Fruit fly (Drosophila melanogaster) whole organism, adult: Measurements from ENCODE around the gene stg1.

Experiments
- CG1620 ChIP-seq: fragments of 200-800 bp; sonication (Bioruptor generic); optimal IDR thresholded peaks from 2 replicates; lab custom pipeline; 2016; ENCODE audit warnings: missing biosample characterization, missing genetic modification characterization
- Hr96 ChIP-seq: fragments of 200-800 bp; sonication (Bioruptor generic); optimal IDR thresholded peaks from 2 replicates; lab custom pipeline; 2016; ENCODE audit warnings: missing biosample characterization, missing genetic modification characterization
- tj ChIP-seq: fragments of 200-800 bp; sonication (Bioruptor generic); optimal IDR thresholded peaks from 3 replicates; lab custom pipeline; 2017; ENCODE audit warnings: missing biosample characterization, mild to moderate bottlenecking, missing genetic modification characterization, moderate library complexity

dm6 chrX:21124176-21124575, 30.5 kb downstream of the stg1 start:
- TF ChIP-seq tj (GFP tag; lab: Kevin White, UChicago) (no peak), CG1620 (GFP tag; lab: Kevin White, UChicago) (no peak), Hr96 (GFP tag; lab: Kevin White, UChicago) (no peak)
